Fruit fly (Drosophila melanogaster) whole organism, prepupa: ENCODE data around the gene Smvt.

ENCODE experiments used
- Blimp-1 ChIP-seq: fragments of 200-800 bp; sonication (Bioruptor generic); optimal IDR thresholded peaks from 3 replicates; lab custom pipeline; 2017; ENCODE audit warnings: missing biosample characterization, missing genetic modification characterization, mild to moderate bottlenecking, moderate library complexity, missing genetic modification reagents
- CG10631 ChIP-seq: fragments of 200-800 bp; sonication (Bioruptor generic); optimal IDR thresholded peaks from 2 replicates; lab custom pipeline; 2016; ENCODE audit warnings: missing biosample characterization, missing genetic modification characterization
- CG10669 ChIP-seq: fragments of 200-800 bp; sonication (Bioruptor generic); optimal IDR thresholded peaks from 3 replicates; lab custom pipeline; 2018; ENCODE audit warnings: missing biosample characterization, mild to moderate bottlenecking, missing genetic modification characterization, moderate library complexity
- CG11294 ChIP-seq: fragments of 200-800 bp; sonication (Bioruptor generic); IDR thresholded peaks from 2 replicates; pipeline ENCODE4 v1.3.6; 2022; ENCODE audit warnings: missing biosample characterization, missing genetic modification characterization
- CG11902 ChIP-seq: fragments of 200-800 bp; sonication (Bioruptor generic); optimal IDR thresholded peaks from 3 replicates; lab custom pipeline; 2016; ENCODE audit warnings: missing biosample characterization, missing genetic modification characterization
- CG1621 ChIP-seq: fragments of 200-800 bp; sonication (Bioruptor generic); optimal IDR thresholded peaks from 3 replicates; lab custom pipeline; 2018; ENCODE audit warnings: missing biosample characterization, mild to moderate bottlenecking, missing genetic modification characterization
- CG16779 ChIP-seq: fragments of 200-800 bp; sonication (Bioruptor generic); optimal IDR thresholded peaks from 3 replicates; lab custom pipeline; 2017; ENCODE audit warnings: missing biosample characterization, mild to moderate bottlenecking, missing genetic modification characterization
- CG3032 ChIP-seq: fragments of 200-800 bp; optimal IDR thresholded peaks from 2 replicates; lab custom pipeline; 2019; ENCODE audit warnings: missing biosample characterization, mild to moderate bottlenecking, missing genetic modification characterization, moderate library complexity
- CG31627 ChIP-seq: fragments of 200-800 bp; sonication (Bioruptor generic); optimal IDR thresholded peaks from 3 replicates; lab custom pipeline; 2016; ENCODE audit warnings: missing biosample characterization, missing genetic modification characterization
- CG34406 ChIP-seq: fragments of 200-800 bp; sonication (Bioruptor generic); optimal IDR thresholded peaks from 3 replicates; lab custom pipeline; 2016; ENCODE audit warnings: missing biosample characterization, missing genetic modification characterization
- CG6163 ChIP-seq: fragments of 200-800 bp; sonication (Bioruptor generic); IDR thresholded peaks from 3 replicates; pipeline ENCODE4 v1.3.6; 2022; ENCODE audit warnings: missing biosample characterization, missing genetic modification characterization
- CG6276 ChIP-seq: fragments of 200-800 bp; sonication (Bioruptor generic); optimal IDR thresholded peaks from 2 replicates; lab custom pipeline; 2017; ENCODE audit warnings: missing biosample characterization, mild to moderate bottlenecking, missing genetic modification characterization
- CG6854 ChIP-seq: fragments of 200-800 bp; sonication (Bioruptor generic); optimal IDR thresholded peaks from 2 replicates; lab custom pipeline; 2017; ENCODE audit warnings: missing biosample characterization, mild to moderate bottlenecking, missing genetic modification characterization
- CG7368 ChIP-seq: fragments of 200-800 bp; sonication (Bioruptor generic); optimal IDR thresholded peaks from 3 replicates; lab custom pipeline; 2016; ENCODE audit warnings: missing biosample characterization, missing genetic modification characterization
- CG8119 ChIP-seq: fragments of 200-800 bp; sonication (Bioruptor generic); IDR thresholded peaks from 3 replicates; pipeline ENCODE4 v1.3.6; 2022; ENCODE audit warnings: missing biosample characterization, missing genetic modification characterization
- CG8632 ChIP-seq: fragments of 200-800 bp; sonication (Bioruptor generic); optimal IDR thresholded peaks from 3 replicates; lab custom pipeline; 2016; ENCODE audit warnings: missing biosample characterization, missing genetic modification characterization
- Eip75B ChIP-seq: fragments of 200-800 bp; sonication (Bioruptor generic); optimal IDR thresholded peaks from 3 replicates; lab custom pipeline; 2016; ENCODE audit warnings: missing biosample characterization, missing genetic modification characterization
- Eip78C ChIP-seq: fragments of 200-800 bp; sonication (Bioruptor generic); peaks from one replicate; lab custom pipeline; 2016; ENCODE audit warnings: missing biosample characterization, missing genetic modification characterization
- Eip93F ChIP-seq: fragments of 200-800 bp; sonication (Bioruptor generic); optimal IDR thresholded peaks from 2 replicates; lab custom pipeline; 2016; ENCODE audit warnings: missing biosample characterization, mild to moderate bottlenecking, missing genetic modification characterization
- Gug ChIP-seq: fragments of 200-800 bp; sonication (Bioruptor generic); IDR thresholded peaks from 2 replicates; pipeline ENCODE4 v1.3.6; 2022; ENCODE audit warnings: missing biosample characterization, missing genetic modification characterization
- Hr38 ChIP-seq: sonication (Bioruptor generic); optimal IDR thresholded peaks from 2 replicates; lab custom pipeline; 2016; ENCODE audit warnings: missing biosample characterization, missing genetic modification characterization
- Hr4 ChIP-seq: fragments of 200-800 bp; sonication (Bioruptor generic); optimal IDR thresholded peaks from 3 replicates; lab custom pipeline; 2016; ENCODE audit warnings: missing biosample characterization, missing genetic modification characterization
- Lpt ChIP-seq: fragments of 200-800 bp; sonication (Bioruptor generic); optimal IDR thresholded peaks from 3 replicates; lab custom pipeline; 2016; ENCODE audit warnings: missing biosample characterization, missing genetic modification characterization
- Smox ChIP-seq: fragments of 200-800 bp; sonication (Bioruptor generic); optimal IDR thresholded peaks from 3 replicates; lab custom pipeline; 2016; ENCODE audit warnings: missing biosample characterization, missing genetic modification characterization
- Sox102F ChIP-seq: fragments of 200-800 bp; sonication (Bioruptor generic); optimal IDR thresholded peaks from 2 replicates; lab custom pipeline; 2016; ENCODE audit warnings: missing biosample characterization, mild to moderate bottlenecking, missing genetic modification characterization
- Sox14 ChIP-seq: fragments of 200-800 bp; sonication (Bioruptor generic); optimal IDR thresholded peaks from 3 replicates; lab custom pipeline; 2016; ENCODE audit warnings: missing biosample characterization, missing genetic modification characterization
- Sox15 ChIP-seq: fragments of 200-800 bp; sonication (Bioruptor generic); optimal IDR thresholded peaks from 3 replicates; lab custom pipeline; 2016; ENCODE audit warnings: missing biosample characterization, missing genetic modification characterization
- achi ChIP-seq: fragments of 200-800 bp; sonication (Bioruptor generic); optimal IDR thresholded peaks from 3 replicates; lab custom pipeline; 2016; ENCODE audit warnings: missing biosample characterization, missing genetic modification characterization
- cyc ChIP-seq: fragments of 200-800 bp; sonication (Bioruptor generic); optimal IDR thresholded peaks from 3 replicates; lab custom pipeline; 2016; ENCODE audit warnings: missing biosample characterization, missing genetic modification characterization
- dac ChIP-seq: fragments of 200-800 bp; sonication (Bioruptor generic); optimal IDR thresholded peaks from 2 replicates; lab custom pipeline; 2017; ENCODE audit warnings: missing biosample characterization, mild to moderate bottlenecking, missing genetic modification characterization
- eg ChIP-seq: fragments of 200-800 bp; sonication (Bioruptor generic); IDR thresholded peaks from 3 replicates; pipeline ENCODE4 v1.3.6; 2022; ENCODE audit warnings: missing biosample characterization, missing genetic modification characterization
- esn ChIP-seq: fragments of 200-800 bp; sonication (Bioruptor generic); optimal IDR thresholded peaks from 2 replicates; lab custom pipeline; 2016; ENCODE audit warnings: missing biosample characterization, mild to moderate bottlenecking, missing genetic modification characterization, moderate library complexity
- fd85E ChIP-seq: fragments of 200-800 bp; sonication (Bioruptor generic); optimal IDR thresholded peaks from 3 replicates; lab custom pipeline; 2016; ENCODE audit warnings: missing biosample characterization, missing genetic modification characterization
- fkh ChIP-seq: fragments of 200-800 bp; sonication (Bioruptor generic); optimal IDR thresholded peaks from 3 replicates; lab custom pipeline; 2017; ENCODE audit warnings: missing biosample characterization, mild to moderate bottlenecking, missing genetic modification characterization, moderate library complexity
- lz ChIP-seq: fragments of 200-800 bp; sonication (Bioruptor generic); optimal IDR thresholded peaks from 3 replicates; lab custom pipeline; 2016; ENCODE audit warnings: missing biosample characterization, missing genetic modification characterization
- net ChIP-seq: fragments of 200-800 bp; sonication (Bioruptor generic); optimal IDR thresholded peaks from 3 replicates; lab custom pipeline; 2016; ENCODE audit warnings: missing biosample characterization, missing genetic modification characterization
- pdm3 ChIP-seq: fragments of 200-800 bp; sonication (Bioruptor generic); optimal IDR thresholded peaks from 3 replicates; lab custom pipeline; 2016; ENCODE audit warnings: missing biosample characterization, missing genetic modification characterization
- salr ChIP-seq, 2 experiments: fragments of 200-800 bp; sonication (Bioruptor generic); optimal IDR thresholded peaks; 3 replicates each; lab custom pipeline; 2016 to 2018; ENCODE audit warnings: missing biosample characterization in 2 of 2, missing genetic modification characterization in 2 of 2, mild to moderate bottlenecking in 1 of 2
- spab ChIP-seq: fragments of 200-800 bp; sonication (Bioruptor generic); optimal IDR thresholded peaks from 2 replicates; lab custom pipeline; 2017; ENCODE audit warnings: missing biosample characterization, mild to moderate bottlenecking, missing genetic modification characterization, missing genetic modification reagents
- ss ChIP-seq, 2 experiments: fragments of 200-800 bp; sonication (Bioruptor generic); optimal IDR thresholded peaks; 2 replicates in 1 of 2; 3 replicates in 1 of 2; lab custom pipeline; 2017 to 2018; ENCODE audit warnings: mild to moderate bottlenecking in 2 of 2, missing biosample characterization in 2 of 2, missing genetic modification characterization in 2 of 2, moderate library complexity in 1 of 2
- svp ChIP-seq: fragments of 200-800 bp; sonication (Bioruptor generic); peaks from one replicate; lab custom pipeline; 2016; ENCODE audit warnings: missing biosample characterization, missing genetic modification characterization
- topi ChIP-seq: fragments of 200-800 bp; sonication (Bioruptor generic); optimal IDR thresholded peaks from 3 replicates; lab custom pipeline; 2016; ENCODE audit warnings: missing biosample characterization, missing genetic modification characterization
- vri ChIP-seq: fragments of 200-800 bp; sonication (Bioruptor generic); optimal IDR thresholded peaks from 3 replicates; lab custom pipeline; 2016; ENCODE audit warnings: missing biosample characterization, mild to moderate bottlenecking, missing genetic modification characterization

Smvt gene

DNA sequence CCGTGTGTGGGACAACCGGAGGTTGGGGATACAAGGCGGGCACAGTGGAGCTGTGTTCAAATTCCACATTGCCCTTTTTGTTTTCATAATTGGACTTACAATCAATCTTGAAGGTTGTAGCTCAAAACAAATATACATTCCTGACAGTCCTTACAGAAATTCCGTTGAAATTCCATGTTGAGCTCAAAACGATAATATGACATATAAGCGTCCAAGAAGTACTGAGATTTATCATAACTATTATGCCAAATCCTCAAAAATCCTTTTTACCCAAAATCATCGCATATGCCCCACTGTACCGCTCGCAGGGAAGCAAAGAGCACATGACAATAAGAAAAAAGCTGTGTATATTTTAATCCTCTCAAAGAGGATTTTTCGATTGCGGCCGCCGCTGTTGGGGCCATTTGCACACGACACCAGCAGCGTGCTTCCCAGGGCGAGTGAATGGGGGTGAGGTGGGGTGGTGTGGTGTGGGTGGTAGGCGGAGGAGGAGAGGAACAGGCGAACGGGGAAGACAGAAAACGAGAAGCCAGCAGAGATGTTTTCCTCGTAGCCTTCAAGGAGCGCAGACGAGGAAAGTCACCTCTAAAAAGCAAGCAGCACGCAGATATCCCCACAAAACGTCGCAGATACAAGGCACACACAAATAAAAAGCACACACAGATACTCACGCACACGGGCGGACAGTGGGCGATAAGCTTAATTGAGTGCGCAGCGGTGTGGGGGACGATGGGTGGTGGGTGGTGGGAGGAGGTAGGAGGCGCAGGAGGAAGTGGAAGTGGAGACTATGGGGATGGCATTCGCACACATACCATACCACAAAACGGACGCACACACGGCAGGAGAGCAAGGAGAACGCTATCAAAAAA is 43.8 kb downstream of the Smvt start (continued):
- TF ChIP-seq Blimp-1 (GFP tag; lab: Kevin White, UChicago) (no peak), CG8119 (GFP tag; lab: Robert Waterston, UW) (peak; percentile 83), vri (GFP tag; lab: Kevin White, UChicago) (peak; percentile 69), CG7368 (GFP tag; lab: Kevin White, UChicago) (peak; percentile 69), CG10631 (GFP tag; lab: Kevin White, UChicago) (peak; percentile 77), CG8632 (GFP tag; lab: Kevin White, UChicago) (peak; percentile 79), Hr38 (GFP tag; lab: Kevin White, UChicago) (no peak), Hr4 (GFP tag; lab: Kevin White, UChicago) (peak; percentile 86), CG6276 (GFP tag; lab: Kevin White, UChicago) (peak; percentile 66), CG31627 (GFP tag; lab: Kevin White, UChicago) (peak; percentile 88), spab (GFP tag; lab: Kevin White, UChicago) (peak; percentile 73), CG11902 (peak; percentile 67), topi (GFP tag; lab: Kevin White, UChicago) (peak; percentile 87), CG16779 (tag; lab: Kevin White, UChicago) (peak; percentile 29), Eip75B (GFP tag; lab: Kevin White, UChicago) (peak; percentile 84), ss (GFP tag; optimal IDR thresholded peaks at IDR 0.05; lab: Kevin White, UChicago) (peak; percentile 70 to 82), achi (GFP tag; lab: Kevin White, UChicago) (peak; percentile 83), salr (GFP tag; optimal IDR thresholded peaks at IDR 0.05; lab: Kevin White, UChicago) (peak; percentile 51 to 81), CG11294 (GFP tag; lab: Robert Waterston, UW) (peak; percentile 45; the same call in 1 of the 2 replicates), esn (peak; percentile 89), Eip93F (GFP tag; lab: Kevin White, UChicago) (no peak), CG34406 (peak; percentile 76), Gug (GFP tag; lab: Robert Waterston, UW) (peak; percentile 57; the same call in 1 of the 2 replicates)

DNA sequence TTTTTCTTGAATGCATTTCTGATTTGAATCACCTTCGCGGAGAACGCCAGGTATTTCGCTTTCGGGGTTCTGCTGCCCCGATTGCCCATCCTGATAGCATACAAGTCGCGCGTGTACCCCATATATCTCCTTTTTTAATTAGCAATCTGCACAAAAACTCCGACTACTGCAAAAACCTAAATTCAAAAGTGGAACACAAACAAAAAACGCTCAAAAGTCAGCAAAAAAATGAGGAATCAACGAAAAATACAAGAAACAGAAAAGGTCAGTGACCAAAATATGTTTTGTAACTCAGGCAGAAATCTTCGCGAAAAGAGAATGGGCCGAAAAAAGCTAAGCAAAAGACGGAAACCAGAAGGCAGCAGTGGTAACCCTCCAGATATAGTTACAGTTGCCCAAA is 45.1 kb downstream of the Smvt start:
- TF ChIP-seq Eip93F (GFP tag; lab: Kevin White, UChicago) (no peak), Hr38 (GFP tag; lab: Kevin White, UChicago) (no peak), CG1621 (tag; lab: Kevin White, UChicago) (no peak), CG11902 (no peak), CG6276 (GFP tag; lab: Kevin White, UChicago) (no peak), CG6854 (GFP tag; lab: Kevin White, UChicago) (no peak), CG3032 (no peak), CG8119 (GFP tag; lab: Robert Waterston, UW) (no peak), salr (GFP tag; optimal IDR thresholded peaks at IDR 0.05; lab: Kevin White, UChicago) (no peak), eg (GFP tag; lab: Robert Waterston, UW) (no peak), CG10631 (GFP tag; lab: Kevin White, UChicago) (no peak), ss (GFP tag; optimal IDR thresholded peaks at IDR 0.05; lab: Kevin White, UChicago) (no peak), cyc (GFP tag; lab: Kevin White, UChicago) (no peak), fd85E (GFP tag; lab: Kevin White, UChicago) (no peak), Sox15 (GFP tag; lab: Kevin White, UChicago) (no peak), CG10669 (GFP tag; lab: Kevin White, UChicago) (no peak), CG31627 (GFP tag; lab: Kevin White, UChicago) (no peak)

dm6 chr3R:31715713-31716024 is 45.7 kb downstream of the Smvt start:
- TF ChIP-seq Eip78C (GFP tag; lab: Kevin White, UChicago) (peak; percentile 61), fkh (GFP tag; lab: Kevin White, UChicago) (peak; percentile 70), CG10669 (GFP tag; lab: Kevin White, UChicago) (no peak), achi (GFP tag; lab: Kevin White, UChicago) (peak; percentile 7), dac (GFP tag; lab: Kevin White, UChicago) (no peak), svp (GFP tag; lab: Kevin White, UChicago) (peak; percentile 77), Smox (GFP tag; lab: Kevin White, UChicago) (peak; percentile 20), Sox15 (GFP tag; lab: Kevin White, UChicago) (no peak), CG8119 (GFP tag; lab: Robert Waterston, UW) (no peak), Sox14 (GFP tag; lab: Kevin White, UChicago) (no peak), pdm3 (GFP tag; lab: Kevin White, UChicago) (peak; percentile 2), eg (GFP tag; lab: Robert Waterston, UW) (0 out of 3 replicates have a peak, but pooled peaks have one; percentile 27), cyc (GFP tag; lab: Kevin White, UChicago) (peak; percentile 15), net (GFP tag; lab: Kevin White, UChicago) (peak; percentile 36), Lpt (GFP tag; lab: Kevin White, UChicago) (no peak), CG6163 (peak; percentile 12; the same call in 1 of the 3 replicates), lz (GFP tag; lab: Kevin White, UChicago) (peak; percentile 2), Sox102F (GFP tag; lab: Kevin White, UChicago) (peak; percentile 14), topi (GFP tag; lab: Kevin White, UChicago) (peak; percentile 13)
